Worm (Caenorhabditis elegans): ENCODE measurements around the gene grd-2.
"Not testable (repeated sequence)": the region's sequence is repeated elsewhere in the genome, so short reads cannot be mapped to it uniquely, and the experiment has no call there.

The grd-2 gene

ce11 chrV:20609494-20609893 is at the start of gene grd-2:
Gene grd-2 (plus strand): TSS chrV:20609794.
- no peak for TF ChIP-seq nhr-28 (tag; optimal IDR thresholded peaks at IDR 0.05)
- TF ChIP-seq unc-62 (GFP tag; optimal IDR thresholded peaks at IDR 0.05 in 1 of 2) = peak in 1 of 2 experiments; percentile 81
- no peak for TF ChIP-seq unc-62 (tag; optimal IDR thresholded peaks at IDR 0.05)

ce11 chrV:20561795-20562194 is 47.8 kb upstream of the grd-2 start, which contains the start of gene F26F2.1:
Gene F26F2.1 (minus strand): TSS chrV:20561895.
- TF ChIP-seq daf-12 (tag; optimal IDR thresholded peaks at IDR 0.05) = no peak
- no peak for TF ChIP-seq ceh-32 (tag; optimal IDR thresholded peaks at IDR 0.05; ENCODE audit: poor library complexity)
- TF ChIP-seq lir-3 (tag; optimal IDR thresholded peaks at IDR 0.05) = no peak
- no peak for TF ChIP-seq ama-1 (optimal IDR thresholded peaks at IDR 0.05)
- TF ChIP-seq lin-1 (GFP tag; IDR thresholded peaks at IDR 0.05) = no peak
- no peak for TF ChIP-seq jun-1 (tag; optimal IDR thresholded peaks at IDR 0.05)
- no peak for TF ChIP-seq ztf-7 (tag; optimal IDR thresholded peaks at IDR 0.05)
- no peak for TF ChIP-seq php-3 (GFP tag; IDR thresholded peaks at IDR 0.05)
- no peak for TF ChIP-seq daf-16 (GFP tag; optimal IDR thresholded peaks at IDR 0.05)
- no peak for TF ChIP-seq daf-16 (tag; optimal IDR thresholded peaks at IDR 0.05)
- TF ChIP-seq lin-15B (tag; optimal IDR thresholded peaks at IDR 0.05) = no peak
- no peak for TF ChIP-seq ZK337.2 (GFP tag; IDR thresholded peaks at IDR 0.05)
- TF ChIP-seq lim-7 (GFP tag; IDR thresholded peaks at IDR 0.05) = no peak

ce11 chrV:20564054-20564453 is 45.5 kb upstream of the grd-2 start, which contains the start of gene F26F2.13:
Gene F26F2.13 (plus strand): TSS chrV:20564354.
- TF ChIP-seq lin-38 (GFP tag; IDR thresholded peaks at IDR 0.05); mep-1 (tag; optimal IDR thresholded peaks at IDR 0.05); tra-1 (GFP tag; IDR thresholded peaks at IDR 0.05): not testable (repeated sequence)

ce11 chrV:20566454-20566853 is 43.1 kb upstream of the grd-2 start, which contains the start of gene F26F2.3:
Gene F26F2.3 (minus strand): TSS chrV:20566554.
- TF ChIP-seq Y105C5A.15 (GFP tag; IDR thresholded peaks at IDR 0.05) = no peak
- TF ChIP-seq nhr-111 (GFP tag; optimal IDR thresholded peaks at IDR 0.05) = no peak

ce11 chrV:20568995-20569394 is 40.6 kb upstream of the grd-2 start, which contains the start of gene F26F2.4:
Gene F26F2.4 (plus strand): TSS chrV:20569295.
- not testable (repeated sequence) for TF ChIP-seq zfp-3 (GFP tag; conservative IDR thresholded peaks at IDR 0.05); Y105C5A.15 (GFP tag; IDR thresholded peaks at IDR 0.05); nhr-42 (GFP tag; IDR thresholded peaks at IDR 0.05)

- TF ChIP-seq Y105C5A.15 (GFP tag; IDR thresholded peaks at IDR 0.05) = no peak
- TF ChIP-seq nhr-25 (tag; optimal IDR thresholded peaks at IDR 0.05; ENCODE audit: borderline replicate concordance, insufficient read depth) = no peak
- TF ChIP-seq aly-2 (tag; optimal IDR thresholded peaks at IDR 0.05) = no peak
- no peak for TF ChIP-seq T20F7.1 (GFP tag; optimal IDR thresholded peaks at IDR 0.05)
- TF ChIP-seq ceh-20 (GFP tag; IDR thresholded peaks at IDR 0.05) = no peak
- TF ChIP-seq jun-1 (tag; optimal IDR thresholded peaks at IDR 0.05) = no peak
- TF ChIP-seq spr-1 (tag; optimal IDR thresholded peaks at IDR 0.05) = no peak
Observed at ce11 chrV:20573392-20573791, 36.2 kb upstream of the grd-2 start, which contains the start of gene F26F2.5. Gene F26F2.5 (plus strand): TSS chrV:20573692.

- TF ChIP-seq set-16 (GFP tag; IDR thresholded peaks at IDR 0.05) (no peak), unc-62 (GFP tag; optimal IDR thresholded peaks at IDR 0.05 in 1 of 2) (peak in 1 of 2 experiments; percentile 11), unc-62 (tag; optimal IDR thresholded peaks at IDR 0.05) (no peak)
Observed at ce11 chrV:20574314-20574713, 35.3 kb upstream of the grd-2 start, which contains the start of gene clec-263. Gene clec-263 (plus strand): TSS chrV:20574614.

Measured in whole organism, L4 larva.